Worm (Caenorhabditis elegans): ENCODE results near the gene crp-1.

Gene crp-1

DNA sequence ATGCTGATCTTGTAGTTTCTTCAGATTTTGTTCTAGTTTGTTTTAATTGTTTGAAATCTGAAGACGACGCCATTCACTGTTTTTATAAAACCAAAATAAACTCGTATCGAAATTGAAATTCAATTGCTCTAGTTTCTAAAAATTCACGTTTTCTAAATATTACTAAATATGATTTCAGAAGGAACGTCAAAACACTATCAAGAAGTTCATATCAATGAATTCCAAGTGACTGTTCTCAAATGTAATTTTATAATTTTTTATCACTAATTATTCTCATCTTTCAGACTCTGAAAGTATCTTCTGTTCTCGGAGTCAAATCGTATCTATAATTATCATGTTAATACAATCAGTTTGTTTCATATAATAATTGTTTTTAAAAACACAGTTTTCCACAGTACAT is 37.6 kb upstream of the crp-1 start, which contains the start of gene snf-10:
Gene snf-10 (minus strand): TSS at position 101 of the 400 bp plus-strand sequence.
- TF ChIP-seq nhr-25 (tag; optimal IDR thresholded peaks at IDR 0.05) (no peak), skn-1 (tag; optimal IDR thresholded peaks at IDR 0.05) (no peak), fos-1 (tag; optimal IDR thresholded peaks at IDR 0.05) (no peak), unc-39 (tag; optimal IDR thresholded peaks at IDR 0.05) (no peak), fkh-10 (GFP tag; optimal IDR thresholded peaks at IDR 0.05) (no peak), nhr-67 (tag; optimal IDR thresholded peaks at IDR 0.05) (no peak), mml-1 (tag; optimal IDR thresholded peaks at IDR 0.05) (no peak), tbx-2 (tag; optimal IDR thresholded peaks at IDR 0.05) (no peak), nhr-43 (tag; optimal IDR thresholded peaks at IDR 0.05; ENCODE audit: poor library complexity, severe bottlenecking) (no peak), daf-12 (tag; optimal IDR thresholded peaks at IDR 0.05) (no peak), unc-62 (GFP tag; optimal IDR thresholded peaks at IDR 0.05) (no peak), ztf-11 (tag; optimal IDR thresholded peaks at IDR 0.05) (no peak), eor-1 (tag; optimal IDR thresholded peaks at IDR 0.05) (no peak)

- no peak for TF ChIP-seq eor-1 (tag; optimal IDR thresholded peaks at IDR 0.05)
- peak; percentile 76 for TF ChIP-seq ceh-28 (tag; optimal IDR thresholded peaks at IDR 0.05)
- TF ChIP-seq elt-2 (tag; optimal IDR thresholded peaks at IDR 0.05): peak; percentile 21
- TF ChIP-seq nfya-1 (tag; optimal IDR thresholded peaks at IDR 0.05; ENCODE audit: insufficient read depth): peak; percentile 49
- peak; percentile 3 for TF ChIP-seq pha-4 (tag; optimal IDR thresholded peaks at IDR 0.05)
- peak; percentile 15 for TF ChIP-seq nhr-43 (tag; optimal IDR thresholded peaks at IDR 0.05; ENCODE audit: poor library complexity, severe bottlenecking)
- TF ChIP-seq hmg-11 (tag; optimal IDR thresholded peaks at IDR 0.05): peak; percentile 60
- no peak for TF ChIP-seq nhr-67 (tag; optimal IDR thresholded peaks at IDR 0.05)
- TF ChIP-seq mml-1 (tag; optimal IDR thresholded peaks at IDR 0.05): no peak
- TF ChIP-seq lin-15B (tag; optimal IDR thresholded peaks at IDR 0.05): peak; percentile 1
- no peak for TF ChIP-seq tbx-2 (tag; optimal IDR thresholded peaks at IDR 0.05)
- no peak for TF ChIP-seq fkh-10 (GFP tag; optimal IDR thresholded peaks at IDR 0.05)
Observed at ce11 chrV:10441135-10442024, 37.0 kb upstream of the crp-1 start, which contains the start of gene pap-1. Gene pap-1, plus strand, starts transcription at chrV:10441974.

DNA sequence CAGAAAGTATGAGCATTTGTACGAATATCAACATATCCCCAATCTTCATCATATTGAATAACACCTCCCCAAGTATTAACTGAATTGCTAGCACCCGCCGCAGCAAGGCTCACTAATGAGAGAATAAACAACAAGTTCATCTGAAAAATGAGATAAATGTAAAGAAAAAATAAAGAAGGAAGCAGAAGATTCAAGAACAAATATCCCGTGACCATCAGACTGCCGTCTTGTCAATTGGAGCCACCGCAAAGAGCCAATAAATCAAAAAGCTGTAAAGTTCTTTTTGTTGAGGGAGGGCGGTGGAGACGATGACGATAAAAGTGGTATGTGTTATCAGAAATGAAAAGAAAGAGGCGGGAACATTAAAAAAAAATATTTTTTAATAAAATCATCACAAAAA is 24.9 kb upstream of the crp-1 start, which contains the start of gene Y32F6A.5:
Gene Y32F6A.5 (minus strand): TSS at position 140 of the 400 bp plus-strand sequence.
- TF ChIP-seq ceh-82 (tag; optimal IDR thresholded peaks at IDR 0.05) (no peak), nfya-1 (tag; optimal IDR thresholded peaks at IDR 0.05; ENCODE audit: insufficient read depth) (peak; percentile 32)

DNA sequence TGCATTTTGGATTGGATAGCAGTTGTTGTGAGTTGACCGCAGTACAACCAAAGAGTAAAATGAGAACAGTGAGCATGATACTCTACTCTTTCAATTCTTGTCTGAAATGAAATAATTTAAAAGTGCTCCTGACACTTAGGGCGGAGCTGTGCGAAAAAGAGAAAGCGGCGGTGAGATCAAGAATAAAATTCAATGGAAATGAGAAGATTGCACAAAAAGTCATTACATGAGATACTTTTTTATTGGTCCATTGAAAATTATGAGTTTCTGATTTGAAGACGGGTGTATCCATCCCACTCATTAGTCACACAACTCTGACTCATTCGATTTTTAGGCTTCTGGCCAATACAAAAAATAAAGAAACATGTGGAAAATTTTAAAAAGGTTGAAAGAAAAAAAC is 21.1 kb upstream of the crp-1 start, which contains the start of gene F22E12.1:
Gene F22E12.1 (minus strand): TSS at position 101 of the 400 bp plus-strand sequence.
- TF ChIP-seq nhr-25 (tag; optimal IDR thresholded peaks at IDR 0.05) (no peak), skn-1 (tag; optimal IDR thresholded peaks at IDR 0.05) (no peak), ceh-16 (tag; optimal IDR thresholded peaks at IDR 0.05) (no peak), nhr-11 (tag; optimal IDR thresholded peaks at IDR 0.05) (no peak), egl-27 (tag; optimal IDR thresholded peaks at IDR 0.05) (no peak), pha-4 (tag; optimal IDR thresholded peaks at IDR 0.05) (no peak), lin-15B (tag; optimal IDR thresholded peaks at IDR 0.05) (no peak), elt-2 (tag; optimal IDR thresholded peaks at IDR 0.05) (no peak), ZK546.5 (tag; optimal IDR thresholded peaks at IDR 0.05) (no peak)

DNA sequence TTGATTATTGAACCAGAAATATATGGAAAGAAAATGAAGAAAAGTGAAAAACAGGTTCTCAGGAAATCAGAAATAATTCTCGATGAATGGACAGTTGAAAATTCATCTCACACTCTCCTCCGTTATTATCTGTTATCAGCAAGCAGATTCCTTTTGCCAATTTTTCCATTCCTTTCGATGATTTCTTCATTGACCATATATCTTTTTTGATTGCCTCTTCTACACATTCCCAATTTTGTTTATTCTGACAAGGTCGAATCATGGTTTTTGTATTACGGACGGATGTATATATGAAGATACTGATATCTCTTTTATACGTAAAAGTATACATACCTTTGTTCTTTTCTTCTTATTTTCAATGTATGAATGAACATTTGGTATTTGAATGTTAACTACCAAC is 17.7 kb upstream of the crp-1 start:
- TF ChIP-seq ZK546.5 (tag; optimal IDR thresholded peaks at IDR 0.05) (no peak), fkh-2 (tag; optimal IDR thresholded peaks at IDR 0.05) (no peak), elt-3 (tag; optimal IDR thresholded peaks at IDR 0.05) (peak in 1 of 3 experiments; percentile 9), nhr-67 (tag; optimal IDR thresholded peaks at IDR 0.05) (no peak), nhr-43 (tag; optimal IDR thresholded peaks at IDR 0.05; ENCODE audit: poor library complexity, severe bottlenecking) (peak; percentile 34)

- no peak for TF ChIP-seq ceh-28 (tag; optimal IDR thresholded peaks at IDR 0.05)
- no peak for TF ChIP-seq nhr-11 (tag; optimal IDR thresholded peaks at IDR 0.05)
- no peak for TF ChIP-seq fos-1 (tag; optimal IDR thresholded peaks at IDR 0.05)
- TF ChIP-seq nhr-77 (tag; optimal IDR thresholded peaks at IDR 0.05): no peak
- no peak for TF ChIP-seq daf-12 (tag; optimal IDR thresholded peaks at IDR 0.05)
- no peak for TF ChIP-seq lin-15B (tag; optimal IDR thresholded peaks at IDR 0.05)
Observed at ce11 chrV:10462066-10462465, 16.3 kb upstream of the crp-1 start, which contains the start of gene chw-1. Gene chw-1, plus strand, starts transcription at chrV:10462282.

Data from whole organism, L3 larva.